Worm (Caenorhabditis elegans) whole organism, young adult: Measurements from ENCODE around the gene inx-9.

Source experiments
- B0019.2 ChIP-seq: fragments of 200-800 bp; sonication (Bioruptor generic); conservative IDR thresholded peaks from 2 replicates; pipeline ENCODE4 v1.3.6; 2022; ENCODE audit warnings: missing genetic modification reagents, missing genetic modification characterization, missing compliant biosample characterization
- B0035.1 ChIP-seq: sonication (generic microtip); optimal IDR thresholded peaks from 2 replicates; lab custom pipeline; 2016; ENCODE audit warnings: missing genetic modification characterization, mild to moderate bottlenecking, missing compliant biosample characterization, missing genotype, missing genetic modification reagents
- C17E4.6 ChIP-seq: fragments of 200-800 bp; sonication (Bioruptor generic); IDR thresholded peaks from 2 replicates; pipeline ENCODE4 v1.3.6; 2022; ENCODE audit warnings: missing genetic modification reagents, missing genetic modification characterization, missing compliant biosample characterization
- F22D6.2 ChIP-seq: sonication (generic microtip); optimal IDR thresholded peaks from 2 replicates; lab custom pipeline; 2016; ENCODE audit warnings: mild to moderate bottlenecking, missing genetic modification characterization, missing compliant biosample characterization
- F23B12.7 ChIP-seq: sonication (generic microtip); optimal IDR thresholded peaks from 2 replicates; lab custom pipeline; 2017; ENCODE audit warnings: missing genetic modification characterization, mild to moderate bottlenecking, missing compliant biosample characterization, antibody characterized with exemption, moderate library complexity; ENCODE audit not compliant: insufficient read depth
- F39B2.1 ChIP-seq: fragments of 200-800 bp; sonication (Bioruptor generic); IDR thresholded peaks from 2 replicates; pipeline ENCODE4 v1.3.6; 2022; ENCODE audit warnings: missing genetic modification reagents, missing genetic modification characterization, missing compliant biosample characterization
- F57A8.1 ChIP-seq: fragments of 200-800 bp; sonication (Bioruptor generic); optimal IDR thresholded peaks from 2 replicates; lab custom pipeline; 2018; ENCODE audit warnings: mild to moderate bottlenecking, missing genetic modification characterization, moderate library complexity, missing compliant biosample characterization
- T07F8.4 ChIP-seq: sonication (generic microtip); optimal IDR thresholded peaks from 2 replicates; lab custom pipeline; 2016; ENCODE audit warnings: mild to moderate bottlenecking, missing genetic modification characterization, moderate library complexity, missing compliant biosample characterization
- Y53F4B.3 ChIP-seq: fragments of 200-800 bp; sonication (Bioruptor generic); IDR thresholded peaks from 2 replicates; pipeline ENCODE4 v1.3.6; 2022; ENCODE audit warnings: missing genetic modification reagents, missing genetic modification characterization, missing compliant biosample characterization
- Y67H2A.10 ChIP-seq: fragments of 200-800 bp; sonication (Bioruptor generic); conservative IDR thresholded peaks from 2 replicates; pipeline ENCODE4 v1.3.6; 2022; ENCODE audit warnings: missing genetic modification reagents, missing genetic modification characterization, missing compliant biosample characterization
- Y95B8A.8 ChIP-seq: fragments of 200-800 bp; sonication (Bioruptor generic); IDR thresholded peaks from 2 replicates; pipeline ENCODE4 v1.3.6; 2022; ENCODE audit warnings: missing genetic modification reagents, missing genetic modification characterization, missing compliant biosample characterization
- aptf-2 ChIP-seq: fragments of 200-800 bp; sonication (Bioruptor generic); conservative IDR thresholded peaks from 2 replicates; pipeline ENCODE4 v1.3.6; 2022; ENCODE audit warnings: missing genetic modification reagents, missing genetic modification characterization, missing compliant biosample characterization
- aptf-3 ChIP-seq: fragments of 200-800 bp; sonication (Bioruptor generic); IDR thresholded peaks from 2 replicates; pipeline ENCODE4 v1.3.6; 2022; ENCODE audit warnings: missing genetic modification characterization, missing compliant biosample characterization
- athp-1 ChIP-seq: sonication (generic microtip); optimal IDR thresholded peaks from 2 replicates; lab custom pipeline; 2017; ENCODE audit warnings: mild to moderate bottlenecking, missing genetic modification characterization, missing compliant biosample characterization
- bed-1 ChIP-seq: fragments of 200-800 bp; sonication (Bioruptor generic); IDR thresholded peaks from 2 replicates; pipeline ENCODE4 v1.3.6; 2022; ENCODE audit warnings: missing genetic modification reagents, missing genetic modification characterization, missing compliant biosample characterization
- ceh-100 ChIP-seq: fragments of 200-800 bp; sonication (Bioruptor generic); IDR thresholded peaks from 2 replicates; pipeline ENCODE4 v1.3.6; 2022; ENCODE audit warnings: missing genetic modification reagents, missing genetic modification characterization, missing compliant biosample characterization
- ceh-58 ChIP-seq: fragments of 200-800 bp; sonication (Bioruptor generic); IDR thresholded peaks from 2 replicates; pipeline ENCODE4 v1.3.6; 2022; ENCODE audit warnings: missing genetic modification characterization, missing compliant biosample characterization
- egl-18 ChIP-seq: fragments of 200-800 bp; sonication (Bioruptor generic); IDR thresholded peaks from 2 replicates; pipeline ENCODE4 v1.3.6; 2022; ENCODE audit warnings: missing genetic modification reagents, missing genetic modification characterization, missing compliant biosample characterization
- egrh-3 ChIP-seq: fragments of 200-800 bp; sonication (Bioruptor generic); IDR thresholded peaks from 2 replicates; pipeline ENCODE4 v1.3.6; 2022; ENCODE audit warnings: missing genetic modification reagents, missing genetic modification characterization, missing compliant biosample characterization
- ets-4 ChIP-seq: fragments of 200-800 bp; sonication (Bioruptor generic); optimal IDR thresholded peaks from 2 replicates; lab custom pipeline; 2018; ENCODE audit warnings: mild to moderate bottlenecking, missing genetic modification characterization, missing compliant biosample characterization
- fkh-3 ChIP-seq: sonication (generic microtip); optimal IDR thresholded peaks from 2 replicates; lab custom pipeline; 2016; ENCODE audit warnings: mild to moderate bottlenecking, missing genetic modification characterization, missing compliant biosample characterization
- lag-1 ChIP-seq: fragments of 200-800 bp; sonication (Bioruptor generic); IDR thresholded peaks from 2 replicates; pipeline ENCODE4 v1.3.6; 2022; ENCODE audit warnings: missing genetic modification reagents, missing genetic modification characterization, missing compliant biosample characterization
- lin-26 ChIP-seq: fragments of 200-800 bp; sonication (Bioruptor generic); IDR thresholded peaks from 2 replicates; pipeline ENCODE4 v1.3.6; 2022; ENCODE audit warnings: missing genetic modification reagents, missing genetic modification characterization, missing compliant biosample characterization
- madf-3 ChIP-seq: fragments of 200-800 bp; sonication (Bioruptor generic); IDR thresholded peaks from 2 replicates; pipeline ENCODE4 v1.3.6; 2022; ENCODE audit warnings: missing genetic modification reagents, missing genetic modification characterization, missing compliant biosample characterization
- mcd-1 ChIP-seq: fragments of 200-800 bp; sonication (Bioruptor generic); IDR thresholded peaks from 2 replicates; pipeline ENCODE4 v1.3.6; 2022; ENCODE audit warnings: missing genetic modification reagents, missing genetic modification characterization, missing compliant biosample characterization
- mxl-1 ChIP-seq: sonication (generic microtip); optimal IDR thresholded peaks from 2 replicates; lab custom pipeline; 2016; ENCODE audit warnings: missing genetic modification characterization, missing compliant biosample characterization
- nfya-1 ChIP-seq: sonication (generic microtip); optimal IDR thresholded peaks from 2 replicates; lab custom pipeline; 2017; ENCODE audit warnings: antibody characterized with exemption, missing compliant biosample characterization, missing genetic modification characterization, borderline replicate concordance; ENCODE audit not compliant: insufficient read depth
- nfya-2 ChIP-seq: fragments of 200-800 bp; sonication (Bioruptor generic); IDR thresholded peaks from 2 replicates; pipeline ENCODE4 v1.3.6; 2022; ENCODE audit warnings: missing genetic modification reagents, missing genetic modification characterization, missing compliant biosample characterization
- nhr-179 ChIP-seq: sonication (generic microtip); optimal IDR thresholded peaks from 2 replicates; lab custom pipeline; 2016; ENCODE audit warnings: mild to moderate bottlenecking, missing genetic modification characterization, missing compliant biosample characterization
- nhr-27 ChIP-seq: fragments of 200-800 bp; sonication (Bioruptor generic); optimal IDR thresholded peaks from 2 replicates; lab custom pipeline; 2018; ENCODE audit warnings: mild to moderate bottlenecking, missing genetic modification characterization, moderate library complexity, missing compliant biosample characterization
- pbrm-1 ChIP-seq: fragments of 200-800 bp; sonication (Bioruptor generic); IDR thresholded peaks from 2 replicates; pipeline ENCODE4 v1.3.6; 2022; ENCODE audit warnings: missing genetic modification reagents, missing genetic modification characterization, missing compliant biosample characterization
- rec-8 ChIP-seq, 2 experiments: sonication (generic microtip); optimal IDR thresholded peaks; 2 replicates each; lab custom pipeline; 2016; ENCODE audit warnings: mild to moderate bottlenecking in 2 of 2, missing genetic modification characterization in 2 of 2, missing genetic modification reagents in 2 of 2, missing genotype in 2 of 2, missing biosample characterization in 1 of 2, missing compliant biosample characterization in 1 of 2, moderate library complexity in 1 of 2
- repo-1 ChIP-seq: sonication (generic microtip); optimal IDR thresholded peaks from 2 replicates; lab custom pipeline; 2017; ENCODE audit warnings: mild to moderate bottlenecking, missing genetic modification characterization, missing compliant biosample characterization
- snpc-1.3 ChIP-seq: sonication (generic microtip); optimal IDR thresholded peaks from 2 replicates; lab custom pipeline; 2017; ENCODE audit warnings: missing genetic modification characterization, mild to moderate bottlenecking, missing compliant biosample characterization, antibody characterized with exemption, moderate library complexity, missing genotype, missing genetic modification reagents; ENCODE audit not compliant: insufficient read depth
- unc-130 ChIP-seq: sonication (generic microtip); optimal IDR thresholded peaks from 2 replicates; lab custom pipeline; 2016; ENCODE audit warnings: missing genetic modification reagents, missing genetic modification characterization, missing compliant biosample characterization
- zim-3 ChIP-seq: sonication (generic microtip); optimal IDR thresholded peaks from 2 replicates; lab custom pipeline; 2017; ENCODE audit warnings: mild to moderate bottlenecking, missing genetic modification characterization, moderate library complexity, missing compliant biosample characterization
- ztf-22 ChIP-seq: fragments of 200-800 bp; sonication (Bioruptor generic); optimal IDR thresholded peaks from 2 replicates; lab custom pipeline; 2018; ENCODE audit warnings: mild to moderate bottlenecking, missing genetic modification characterization, moderate library complexity, missing compliant biosample characterization
- ztf-26 ChIP-seq: sonication (generic microtip); optimal IDR thresholded peaks from 2 replicates; lab custom pipeline; 2017; ENCODE audit warnings: missing genetic modification characterization, missing compliant biosample characterization
- ztf-28 ChIP-seq: fragments of 200-800 bp; sonication (Bioruptor generic); IDR thresholded peaks from 2 replicates; pipeline ENCODE4 v1.3.6; 2022; ENCODE audit warnings: missing genetic modification reagents, missing genetic modification characterization, missing compliant biosample characterization

The inx-9 gene

DNA sequence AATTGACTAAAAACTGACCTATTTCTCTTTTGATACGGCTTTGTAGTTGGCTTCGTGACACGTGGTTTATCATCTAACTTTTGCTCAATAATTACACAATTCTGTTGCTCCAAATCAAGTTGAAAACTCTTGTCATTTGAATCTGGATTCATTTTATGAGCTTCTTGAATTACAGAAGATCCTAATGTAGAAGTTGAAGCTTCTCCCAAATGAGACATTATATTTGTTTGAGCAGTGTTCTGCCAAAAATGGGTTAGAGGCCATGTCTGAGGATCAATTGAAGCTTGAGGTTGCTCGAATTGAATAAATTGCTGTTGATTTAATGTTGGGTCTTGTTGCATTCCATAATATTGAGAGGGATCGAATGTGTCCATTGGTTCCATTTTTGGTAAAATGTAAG, 21.4 kb downstream of the inx-9 start:
- TF ChIP-seq bed-1 (GFP tag; lab: Robert Waterston, UW) (no peak), F57A8.1 (GFP tag; lab: Kevin White, UChicago) (no peak), rec-8 (tag; optimal IDR thresholded peaks at IDR 0.05; lab: Kevin White, UChicago) (no peak), nhr-179 (no peak), ztf-26 (tag; lab: Kevin White, UChicago) (no peak), lag-1 (GFP tag; lab: Robert Waterston, UW) (no peak), nfya-1 (no peak), repo-1 (tag; lab: Kevin White, UChicago) (no peak), egrh-3 (GFP tag; lab: Robert Waterston, UW) (no peak), ztf-28 (no peak), Y53F4B.3 (no peak), athp-1 (tag; lab: Kevin White, UChicago) (no peak), lin-26 (GFP tag; lab: Robert Waterston, UW) (no peak), B0019.2 (GFP tag; lab: Robert Waterston, UW) (no peak), pbrm-1 (GFP tag; lab: Robert Waterston, UW) (no peak), ceh-58 (GFP tag; lab: Robert Waterston, UW) (no peak), ceh-100 (GFP tag; lab: Robert Waterston, UW) (no peak), F22D6.2 (tag; lab: Kevin White, UChicago) (no peak), B0035.1 (tag; lab: Kevin White, UChicago) (no peak), madf-3 (GFP tag; lab: Robert Waterston, UW) (no peak)
- TF ChIP-seq, all 124 proteins: peak for 0

DNA sequence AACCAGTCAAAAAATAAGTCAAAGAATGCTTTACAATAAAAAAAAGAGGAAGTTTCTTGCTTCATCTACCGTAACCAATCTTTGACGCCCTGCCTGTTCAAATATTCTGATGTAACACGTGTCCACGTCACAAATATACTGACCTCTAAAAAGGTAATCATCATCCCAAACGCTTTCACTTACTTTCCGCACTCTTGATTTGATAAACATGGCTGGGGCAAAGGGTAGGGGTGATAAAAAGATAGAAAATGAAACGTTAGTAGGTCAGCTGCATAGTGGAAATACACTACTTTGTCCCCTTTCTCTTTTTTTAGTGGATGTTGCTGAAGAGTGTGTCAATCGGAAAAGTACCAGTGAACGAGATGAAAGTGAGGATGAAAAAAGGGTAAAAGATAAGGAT, 23.9 kb downstream of the inx-9 start:
- TF ChIP-seq ets-4: no peak
- no peak for TF ChIP-seq egl-18
- no peak for TF ChIP-seq F23B12.7
- TF ChIP-seq unc-130 (GFP tag; lab: Kevin White, UChicago): no peak

DNA sequence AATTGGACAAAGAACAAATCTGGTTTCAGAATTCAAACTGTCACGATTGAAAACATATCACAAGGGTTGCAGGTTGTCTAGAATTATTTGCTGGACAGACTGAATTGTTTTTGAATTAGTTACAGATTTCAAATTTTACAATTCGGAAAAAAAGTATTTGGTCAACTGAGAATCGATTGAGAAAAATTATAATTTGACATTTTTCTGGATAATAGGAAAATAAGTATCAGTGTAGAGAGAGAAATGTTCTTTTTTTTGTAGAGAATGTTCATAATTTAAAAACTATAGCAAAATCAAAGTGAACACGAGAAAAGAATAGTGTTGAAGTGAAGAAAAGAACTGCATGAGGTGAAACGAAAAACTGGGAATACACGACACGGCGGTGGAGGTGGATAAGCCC, 24.6 kb downstream of the inx-9 start, which contains the start of gene dpy-20:
Gene dpy-20 (minus strand): TSS at position 101 of the 400 bp plus-strand sequence.
- TF ChIP-seq Y95B8A.8 (GFP tag; lab: Robert Waterston, UW) (no peak), snpc-1.3 (tag; lab: Kevin White, UChicago) (no peak), zim-3 (tag; lab: Kevin White, UChicago) (no peak), ets-4 (no peak), Y67H2A.10 (GFP tag; lab: Robert Waterston, UW) (no peak), nhr-27 (tag; lab: Kevin White, UChicago) (no peak), aptf-2 (GFP tag; lab: Robert Waterston, UW) (no peak), F39B2.1 (GFP tag; lab: Robert Waterston, UW) (no peak), rec-8 (tag; optimal IDR thresholded peaks at IDR 0.05; lab: Kevin White, UChicago) (no peak), mcd-1 (no peak), athp-1 (tag; lab: Kevin White, UChicago) (no peak), ztf-22 (GFP tag; lab: Kevin White, UChicago) (no peak), fkh-3 (tag; lab: Kevin White, UChicago) (no peak), aptf-3 (no peak), mxl-1 (no peak), nfya-2 (no peak), C17E4.6 (GFP tag; lab: Robert Waterston, UW) (no peak), T07F8.4 (tag; lab: Kevin White, UChicago) (no peak)
